Worm (Caenorhabditis elegans): ENCODE data around the gene nhr-66.

The nhr-66 gene

DNA sequence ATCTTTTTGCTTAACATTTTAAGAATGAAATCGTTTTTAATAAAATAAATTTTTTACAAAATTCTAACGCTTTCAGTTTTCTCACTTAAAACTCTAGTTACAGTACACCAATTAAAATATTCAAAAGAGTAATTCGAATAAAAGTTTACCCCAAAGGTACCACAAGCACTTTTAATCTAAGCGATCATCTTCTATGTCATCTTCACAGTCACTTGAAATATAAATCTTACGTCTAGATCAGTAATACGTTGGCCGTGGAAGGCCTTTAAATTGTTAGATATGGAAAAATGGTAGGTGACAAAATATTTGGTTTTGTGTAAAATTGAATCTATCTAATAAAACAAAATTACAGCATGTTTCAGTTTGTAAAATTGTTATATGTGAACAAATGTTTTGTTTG, 10.9 kb upstream of the nhr-66 start:
- TF ChIP-seq tbx-11 (GFP tag; IDR thresholded peaks at IDR 0.05) (no peak), F13C5.2 (tag; optimal IDR thresholded peaks at IDR 0.05) (no peak), hmbx-1 (tag; optimal IDR thresholded peaks at IDR 0.05) (no peak), B0310.2 (tag; optimal IDR thresholded peaks at IDR 0.05) (no peak), sea-1 (GFP tag; conservative IDR thresholded peaks at IDR 0.05) (no peak), scrt-1 (GFP tag; IDR thresholded peaks at IDR 0.05) (no peak), hnd-1 (tag; optimal IDR thresholded peaks at IDR 0.05) (no peak), aly-1 (tag; optimal IDR thresholded peaks at IDR 0.05) (no peak), ceh-36 (tag; optimal IDR thresholded peaks at IDR 0.05) (no peak), tbx-37 (GFP tag; conservative IDR thresholded peaks at IDR 0.05) (no peak), flt-1 (GFP tag; IDR thresholded peaks at IDR 0.05) (no peak), ceh-13 (GFP tag; optimal IDR thresholded peaks at IDR 0.05) (no peak), ets-7 (tag; optimal IDR thresholded peaks at IDR 0.05) (no peak)

DNA sequence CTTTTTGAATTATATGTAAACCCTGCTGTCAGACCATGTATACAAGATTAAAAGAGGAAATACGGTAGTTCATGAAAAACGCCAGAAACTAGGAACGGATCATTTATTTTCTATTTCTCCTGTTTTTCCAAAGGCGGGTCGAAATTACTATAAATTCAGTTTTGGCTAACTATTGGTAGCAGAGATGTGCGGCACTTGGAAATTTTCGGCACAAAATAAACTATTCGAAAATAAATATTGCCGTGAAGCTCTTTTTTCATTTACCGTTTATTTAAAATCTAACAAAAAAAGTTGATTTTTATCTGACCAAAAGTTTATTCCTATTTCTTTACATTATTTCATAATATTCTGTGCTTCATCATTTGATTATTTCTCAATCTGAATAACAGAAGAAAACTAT, 7.7 kb upstream of the nhr-66 start, which contains the start of gene T09A12.1:
TSS of gene T09A12.1 (plus strand) at position 301 of the 400 bp plus-strand sequence.
- no peak for TF ChIP-seq hmg-4 (GFP tag; optimal IDR thresholded peaks at IDR 0.05)
- TF ChIP-seq aly-1 (tag; optimal IDR thresholded peaks at IDR 0.05): no peak
- TF ChIP-seq ceh-36 (tag; optimal IDR thresholded peaks at IDR 0.05): no peak
- no peak for TF ChIP-seq flt-1 (GFP tag; IDR thresholded peaks at IDR 0.05)
- TF ChIP-seq tra-4 (tag; optimal IDR thresholded peaks at IDR 0.05): no peak
- TF ChIP-seq tbx-37 (GFP tag; conservative IDR thresholded peaks at IDR 0.05): no peak
- TF ChIP-seq ama-1 (optimal IDR thresholded peaks at IDR 0.05): no peak
- no peak for TF ChIP-seq hnd-1 (tag; optimal IDR thresholded peaks at IDR 0.05)
- no peak for TF ChIP-seq scrt-1 (GFP tag; IDR thresholded peaks at IDR 0.05)
- no peak for TF ChIP-seq ets-7 (tag; optimal IDR thresholded peaks at IDR 0.05)
- TF ChIP-seq B0310.2 (tag; optimal IDR thresholded peaks at IDR 0.05): no peak
- TF ChIP-seq tbx-11 (GFP tag; IDR thresholded peaks at IDR 0.05): no peak
- no peak for TF ChIP-seq sea-1 (GFP tag; conservative IDR thresholded peaks at IDR 0.05)
- TF ChIP-seq F13C5.2 (tag; optimal IDR thresholded peaks at IDR 0.05): no peak
- no peak for TF ChIP-seq ceh-13 (GFP tag; optimal IDR thresholded peaks at IDR 0.05)
- TF ChIP-seq hmbx-1 (tag; optimal IDR thresholded peaks at IDR 0.05): no peak
- no peak for TF ChIP-seq pes-1 (GFP tag; IDR thresholded peaks at IDR 0.05)

DNA sequence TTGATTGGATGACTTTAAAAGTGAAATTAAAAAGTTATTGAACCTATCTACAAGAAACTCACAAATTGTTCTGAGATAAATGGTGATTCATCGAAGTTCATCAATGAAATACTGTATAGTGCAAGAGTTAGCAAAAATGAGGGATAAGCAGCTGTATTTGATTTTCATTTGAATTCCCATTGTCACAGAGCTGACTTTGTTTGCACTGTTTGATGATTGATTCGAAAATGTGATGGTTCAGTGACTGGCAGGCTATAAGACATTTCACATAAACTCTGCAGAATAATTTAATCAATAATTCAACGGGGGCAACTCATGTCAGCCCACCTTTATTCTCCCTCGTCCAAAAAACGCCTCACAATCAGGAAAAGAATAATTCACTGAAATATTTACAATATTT, 7.2 kb upstream of the nhr-66 start, which contains the start of gene T09A12.8:
TSS of gene T09A12.8 (minus strand) at position 101 of the 400 bp plus-strand sequence.
- TF ChIP-seq ama-1 (optimal IDR thresholded peaks at IDR 0.05) (no peak), ceh-36 (tag; optimal IDR thresholded peaks at IDR 0.05) (no peak)

DNA sequence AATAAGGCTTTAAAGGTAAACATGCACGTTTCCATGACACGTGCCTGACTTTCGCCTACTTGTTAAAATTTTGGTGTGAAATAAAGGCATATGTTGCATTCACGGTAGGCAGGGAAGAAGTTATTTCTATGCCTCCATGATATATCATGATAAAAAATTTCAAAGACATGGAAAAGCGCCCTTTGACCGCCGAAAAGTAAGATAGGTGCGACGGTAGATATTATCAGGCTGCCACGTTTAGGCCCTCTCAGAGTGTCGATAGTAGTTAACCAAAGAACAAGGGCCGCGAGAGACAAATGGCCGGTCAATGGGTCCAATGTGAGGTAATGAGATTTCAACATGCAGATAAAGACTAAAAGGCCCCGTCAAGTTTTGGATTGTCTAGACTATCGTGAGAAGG, 6.8 kb upstream of the nhr-66 start:
- TF ChIP-seq tbx-11 (GFP tag; IDR thresholded peaks at IDR 0.05): no peak
- no peak for TF ChIP-seq hnd-1 (tag; optimal IDR thresholded peaks at IDR 0.05)
- no peak for TF ChIP-seq tbx-37 (GFP tag; conservative IDR thresholded peaks at IDR 0.05)
- TF ChIP-seq sea-1 (GFP tag; conservative IDR thresholded peaks at IDR 0.05): no peak
- no peak for TF ChIP-seq hmbx-1 (tag; optimal IDR thresholded peaks at IDR 0.05)
- no peak for TF ChIP-seq ceh-13 (GFP tag; optimal IDR thresholded peaks at IDR 0.05)
- no peak for TF ChIP-seq hmg-4 (GFP tag; optimal IDR thresholded peaks at IDR 0.05)
- TF ChIP-seq scrt-1 (GFP tag; IDR thresholded peaks at IDR 0.05): no peak
- no peak for TF ChIP-seq tra-4 (tag; optimal IDR thresholded peaks at IDR 0.05)
- TF ChIP-seq ceh-36 (tag; optimal IDR thresholded peaks at IDR 0.05): no peak
- TF ChIP-seq pes-1 (GFP tag; IDR thresholded peaks at IDR 0.05): no peak
- no peak for TF ChIP-seq aly-1 (tag; optimal IDR thresholded peaks at IDR 0.05)
- TF ChIP-seq F13C5.2 (tag; optimal IDR thresholded peaks at IDR 0.05): no peak
- TF ChIP-seq flt-1 (GFP tag; IDR thresholded peaks at IDR 0.05): no peak
- TF ChIP-seq ama-1 (optimal IDR thresholded peaks at IDR 0.05): no peak
- TF ChIP-seq B0310.2 (tag; optimal IDR thresholded peaks at IDR 0.05): no peak
- no peak for TF ChIP-seq ets-7 (tag; optimal IDR thresholded peaks at IDR 0.05)

DNA sequence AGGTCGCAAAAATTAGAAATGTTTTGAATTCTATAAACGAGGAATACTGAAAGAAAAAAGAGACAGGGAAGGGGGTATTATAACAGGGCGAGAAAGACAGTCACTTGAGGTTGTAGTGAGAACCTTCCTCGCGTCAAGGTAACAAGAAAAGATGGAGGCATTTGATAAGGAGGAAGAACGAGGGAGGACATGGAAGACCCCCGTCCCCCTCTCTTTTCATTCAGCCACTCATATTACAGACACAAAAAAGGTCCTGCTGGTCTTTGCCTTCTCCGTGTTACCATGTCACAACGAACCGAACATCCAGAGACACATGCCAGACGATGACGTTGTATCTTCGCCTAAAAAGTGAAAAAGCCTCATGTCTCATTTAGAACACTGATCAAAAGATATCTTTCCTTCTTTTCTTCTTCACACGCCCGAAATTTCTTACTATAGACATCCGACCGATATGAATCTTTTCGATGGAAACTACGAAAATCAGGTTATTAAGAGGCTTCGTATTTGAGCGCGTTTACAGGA, 5.0 kb upstream of the nhr-66 start:
- TF ChIP-seq scrt-1 (GFP tag; IDR thresholded peaks at IDR 0.05) (no peak), ceh-36 (tag; optimal IDR thresholded peaks at IDR 0.05) (no peak), aly-1 (tag; optimal IDR thresholded peaks at IDR 0.05) (no peak), F13C5.2 (tag; optimal IDR thresholded peaks at IDR 0.05) (no peak), tra-4 (tag; optimal IDR thresholded peaks at IDR 0.05) (no peak), pes-1 (GFP tag; IDR thresholded peaks at IDR 0.05) (no peak), hmbx-1 (tag; optimal IDR thresholded peaks at IDR 0.05) (no peak), tbx-11 (GFP tag; IDR thresholded peaks at IDR 0.05) (no peak)

DNA sequence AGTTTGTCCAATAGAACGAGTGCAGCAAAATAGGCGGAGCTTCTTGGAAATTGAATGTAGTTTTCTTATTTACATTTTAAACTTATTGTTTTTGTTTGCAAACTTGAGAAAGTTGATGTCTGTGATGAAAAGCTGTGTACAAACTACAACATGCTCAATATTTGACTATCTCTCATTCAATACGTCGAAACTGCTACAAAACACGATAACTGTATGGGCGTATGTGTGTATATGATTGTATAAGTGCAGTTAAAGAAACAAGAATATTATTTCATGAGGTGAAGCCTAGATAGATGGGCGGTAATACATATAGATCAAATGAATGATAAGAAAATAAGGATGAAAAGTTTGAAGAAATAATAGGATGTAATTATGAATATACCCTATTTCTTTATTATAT, 3.2 kb upstream of the nhr-66 start:
- TF ChIP-seq aly-1 (tag; optimal IDR thresholded peaks at IDR 0.05) (no peak), hmg-4 (GFP tag; optimal IDR thresholded peaks at IDR 0.05) (no peak), hnd-1 (tag; optimal IDR thresholded peaks at IDR 0.05) (no peak), sea-1 (GFP tag; conservative IDR thresholded peaks at IDR 0.05) (no peak), ceh-36 (tag; optimal IDR thresholded peaks at IDR 0.05) (no peak), ets-7 (tag; optimal IDR thresholded peaks at IDR 0.05) (no peak), pes-1 (GFP tag; IDR thresholded peaks at IDR 0.05) (no peak), flt-1 (GFP tag; IDR thresholded peaks at IDR 0.05) (no peak), F13C5.2 (tag; optimal IDR thresholded peaks at IDR 0.05) (no peak), B0310.2 (tag; optimal IDR thresholded peaks at IDR 0.05) (no peak), tbx-37 (GFP tag; conservative IDR thresholded peaks at IDR 0.05) (no peak), scrt-1 (GFP tag; IDR thresholded peaks at IDR 0.05) (no peak), ceh-13 (GFP tag; optimal IDR thresholded peaks at IDR 0.05) (no peak), ama-1 (optimal IDR thresholded peaks at IDR 0.05) (no peak), tbx-11 (GFP tag; IDR thresholded peaks at IDR 0.05) (no peak), tra-4 (tag; optimal IDR thresholded peaks at IDR 0.05) (no peak), hmbx-1 (tag; optimal IDR thresholded peaks at IDR 0.05) (no peak)

DNA sequence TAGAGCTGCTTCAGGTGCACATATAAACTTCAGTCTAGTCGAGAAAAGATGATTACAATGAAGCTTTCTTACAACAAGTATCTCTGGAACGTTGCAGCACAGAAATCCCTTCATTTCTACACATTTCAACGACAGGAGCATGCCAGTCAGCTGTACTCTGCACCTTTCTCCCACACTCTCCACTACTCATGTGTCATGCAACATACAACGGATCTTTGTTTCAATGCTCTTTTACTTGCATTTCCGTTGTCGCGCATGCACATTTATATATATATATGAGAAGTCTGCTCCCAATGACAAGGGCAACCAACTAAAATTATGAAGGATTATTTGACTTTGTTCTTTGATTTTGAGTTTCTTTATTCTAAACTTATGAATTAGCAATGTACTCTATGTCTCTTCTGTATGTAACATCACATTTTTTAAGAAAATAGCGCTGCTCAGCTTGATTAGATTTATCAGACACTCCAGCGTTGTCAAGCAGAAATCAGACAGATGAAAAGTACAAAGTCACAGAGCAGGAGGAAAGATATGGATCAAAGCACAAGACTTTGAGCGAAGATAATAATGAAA, 1.2 kb downstream of the nhr-66 start:
- TF ChIP-seq tbx-11 (GFP tag; IDR thresholded peaks at IDR 0.05): no peak

DNA sequence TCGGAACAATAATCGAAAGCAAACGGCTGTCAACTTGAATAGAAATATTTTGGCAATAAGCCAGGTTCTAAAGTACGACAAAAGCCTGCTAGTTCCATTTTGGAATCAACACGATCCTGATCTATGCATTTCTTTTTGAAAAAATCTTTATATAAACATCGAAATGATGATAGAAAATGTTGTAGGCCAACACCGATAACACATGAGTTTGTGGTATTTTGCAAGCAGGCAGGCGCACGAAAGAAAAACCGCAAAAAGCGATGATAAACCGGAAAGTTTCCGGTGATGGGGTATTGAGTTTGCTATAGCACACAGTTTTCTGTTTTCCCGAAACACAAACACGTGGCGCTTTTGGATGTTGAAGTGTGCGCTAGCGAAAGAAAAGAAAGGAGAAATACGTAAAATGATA, 2.3 kb downstream of the nhr-66 start:
- TF ChIP-seq pes-1 (GFP tag; IDR thresholded peaks at IDR 0.05) (no peak), hmg-4 (GFP tag; optimal IDR thresholded peaks at IDR 0.05) (no peak), ama-1 (optimal IDR thresholded peaks at IDR 0.05) (no peak), tbx-11 (GFP tag; IDR thresholded peaks at IDR 0.05) (no peak), scrt-1 (GFP tag; IDR thresholded peaks at IDR 0.05) (no peak), ets-7 (tag; optimal IDR thresholded peaks at IDR 0.05) (no peak), sea-1 (GFP tag; conservative IDR thresholded peaks at IDR 0.05) (no peak), hnd-1 (tag; optimal IDR thresholded peaks at IDR 0.05) (no peak), ceh-13 (GFP tag; optimal IDR thresholded peaks at IDR 0.05) (no peak), F13C5.2 (tag; optimal IDR thresholded peaks at IDR 0.05) (no peak), flt-1 (GFP tag; IDR thresholded peaks at IDR 0.05) (no peak)
